Fruit fly (Drosophila melanogaster) whole organism, prepupa: ENCODE data around the gene Cks85A.

ENCODE experiments used
- Blimp-1 ChIP-seq: fragments of 200-800 bp; sonication (Bioruptor generic); optimal IDR thresholded peaks from 3 replicates; lab custom pipeline; 2017; ENCODE audit warnings: missing biosample characterization, missing genetic modification characterization, mild to moderate bottlenecking, moderate library complexity, missing genetic modification reagents
- CG10631 ChIP-seq: fragments of 200-800 bp; sonication (Bioruptor generic); optimal IDR thresholded peaks from 2 replicates; lab custom pipeline; 2016; ENCODE audit warnings: missing biosample characterization, missing genetic modification characterization
- CG11762 ChIP-seq: fragments of 200-800 bp; sonication (Bioruptor generic); optimal IDR thresholded peaks from 3 replicates; lab custom pipeline; 2016; ENCODE audit warnings: missing biosample characterization, missing genetic modification characterization; ENCODE audit not compliant: insufficient read depth
- CG11902 ChIP-seq: fragments of 200-800 bp; sonication (Bioruptor generic); optimal IDR thresholded peaks from 3 replicates; lab custom pipeline; 2016; ENCODE audit warnings: missing biosample characterization, missing genetic modification characterization
- CG15336 ChIP-seq: fragments of 200-800 bp; sonication (Bioruptor generic); IDR thresholded peaks from 2 replicates; pipeline ENCODE4 v1.3.6; 2022; ENCODE audit warnings: missing biosample characterization, missing genetic modification characterization
- CG16779 ChIP-seq: fragments of 200-800 bp; sonication (Bioruptor generic); optimal IDR thresholded peaks from 3 replicates; lab custom pipeline; 2017; ENCODE audit warnings: missing biosample characterization, mild to moderate bottlenecking, missing genetic modification characterization
- CG31627 ChIP-seq: fragments of 200-800 bp; sonication (Bioruptor generic); optimal IDR thresholded peaks from 3 replicates; lab custom pipeline; 2016; ENCODE audit warnings: missing biosample characterization, missing genetic modification characterization
- CG32006 ChIP-seq: fragments of 200-800 bp; sonication (Bioruptor generic); optimal IDR thresholded peaks from 3 replicates; lab custom pipeline; 2017; ENCODE audit warnings: missing biosample characterization, mild to moderate bottlenecking, missing genetic modification characterization
- CG34406 ChIP-seq: fragments of 200-800 bp; sonication (Bioruptor generic); optimal IDR thresholded peaks from 3 replicates; lab custom pipeline; 2016; ENCODE audit warnings: missing biosample characterization, missing genetic modification characterization
- CG3919 ChIP-seq: fragments of 200-800 bp; sonication (Bioruptor generic); optimal IDR thresholded peaks from 3 replicates; lab custom pipeline; 2016; ENCODE audit warnings: missing biosample characterization, missing genetic modification characterization
- CG6163 ChIP-seq: fragments of 200-800 bp; sonication (Bioruptor generic); IDR thresholded peaks from 3 replicates; pipeline ENCODE4 v1.3.6; 2022; ENCODE audit warnings: missing biosample characterization, missing genetic modification characterization
- CG6792 ChIP-seq: fragments of 200-800 bp; sonication (Bioruptor generic); optimal IDR thresholded peaks from 3 replicates; lab custom pipeline; 2016; ENCODE audit warnings: missing biosample characterization, missing genetic modification characterization
- CG6854 ChIP-seq: fragments of 200-800 bp; sonication (Bioruptor generic); optimal IDR thresholded peaks from 2 replicates; lab custom pipeline; 2017; ENCODE audit warnings: missing biosample characterization, mild to moderate bottlenecking, missing genetic modification characterization
- CG7368 ChIP-seq: fragments of 200-800 bp; sonication (Bioruptor generic); optimal IDR thresholded peaks from 3 replicates; lab custom pipeline; 2016; ENCODE audit warnings: missing biosample characterization, missing genetic modification characterization
- CG8119 ChIP-seq: fragments of 200-800 bp; sonication (Bioruptor generic); IDR thresholded peaks from 3 replicates; pipeline ENCODE4 v1.3.6; 2022; ENCODE audit warnings: missing biosample characterization, missing genetic modification characterization
- CG9139 ChIP-seq: fragments of 200-800 bp; sonication (Bioruptor generic); optimal IDR thresholded peaks from 3 replicates; lab custom pipeline; 2017; ENCODE audit warnings: missing biosample characterization, mild to moderate bottlenecking, missing genetic modification characterization
- Eip75B ChIP-seq: fragments of 200-800 bp; sonication (Bioruptor generic); optimal IDR thresholded peaks from 3 replicates; lab custom pipeline; 2016; ENCODE audit warnings: missing biosample characterization, missing genetic modification characterization
- Eip78C ChIP-seq: fragments of 200-800 bp; sonication (Bioruptor generic); peaks from one replicate; lab custom pipeline; 2016; ENCODE audit warnings: missing biosample characterization, missing genetic modification characterization
- Eip93F ChIP-seq: fragments of 200-800 bp; sonication (Bioruptor generic); optimal IDR thresholded peaks from 2 replicates; lab custom pipeline; 2016; ENCODE audit warnings: missing biosample characterization, mild to moderate bottlenecking, missing genetic modification characterization
- Ets21C ChIP-seq: fragments of 200-800 bp; sonication (Bioruptor generic); optimal IDR thresholded peaks from 3 replicates; lab custom pipeline; 2016; ENCODE audit warnings: missing biosample characterization, missing genetic modification characterization
- Ets96B ChIP-seq: fragments of 200-800 bp; optimal IDR thresholded peaks from 2 replicates; lab custom pipeline; 2019; ENCODE audit warnings: missing biosample characterization, mild to moderate bottlenecking, missing genetic modification characterization, moderate library complexity
- Gug ChIP-seq: fragments of 200-800 bp; sonication (Bioruptor generic); IDR thresholded peaks from 2 replicates; pipeline ENCODE4 v1.3.6; 2022; ENCODE audit warnings: missing biosample characterization, missing genetic modification characterization
- Hr38 ChIP-seq: sonication (Bioruptor generic); optimal IDR thresholded peaks from 2 replicates; lab custom pipeline; 2016; ENCODE audit warnings: missing biosample characterization, missing genetic modification characterization
- Hr39 ChIP-seq: fragments of 200-800 bp; sonication (Bioruptor generic); optimal IDR thresholded peaks from 2 replicates; lab custom pipeline; 2016; ENCODE audit warnings: missing biosample characterization, missing genetic modification characterization
- Hr4 ChIP-seq: fragments of 200-800 bp; sonication (Bioruptor generic); optimal IDR thresholded peaks from 3 replicates; lab custom pipeline; 2016; ENCODE audit warnings: missing biosample characterization, missing genetic modification characterization
- Lpt ChIP-seq: fragments of 200-800 bp; sonication (Bioruptor generic); optimal IDR thresholded peaks from 3 replicates; lab custom pipeline; 2016; ENCODE audit warnings: missing biosample characterization, missing genetic modification characterization
- Met ChIP-seq: fragments of 200-800 bp; sonication (Bioruptor generic); optimal IDR thresholded peaks from 3 replicates; lab custom pipeline; 2016; ENCODE audit warnings: missing biosample characterization, missing genetic modification characterization
- OdsH ChIP-seq: fragments of 200-800 bp; sonication (Bioruptor generic); optimal IDR thresholded peaks from 3 replicates; lab custom pipeline; 2016; ENCODE audit warnings: missing biosample characterization, missing genetic modification characterization
- Smox ChIP-seq: fragments of 200-800 bp; sonication (Bioruptor generic); optimal IDR thresholded peaks from 3 replicates; lab custom pipeline; 2016; ENCODE audit warnings: missing biosample characterization, missing genetic modification characterization
- Sox102F ChIP-seq: fragments of 200-800 bp; sonication (Bioruptor generic); optimal IDR thresholded peaks from 2 replicates; lab custom pipeline; 2016; ENCODE audit warnings: missing biosample characterization, mild to moderate bottlenecking, missing genetic modification characterization
- Sox14 ChIP-seq: fragments of 200-800 bp; sonication (Bioruptor generic); optimal IDR thresholded peaks from 3 replicates; lab custom pipeline; 2016; ENCODE audit warnings: missing biosample characterization, missing genetic modification characterization
- Sox15 ChIP-seq: fragments of 200-800 bp; sonication (Bioruptor generic); optimal IDR thresholded peaks from 3 replicates; lab custom pipeline; 2016; ENCODE audit warnings: missing biosample characterization, missing genetic modification characterization
- achi ChIP-seq: fragments of 200-800 bp; sonication (Bioruptor generic); optimal IDR thresholded peaks from 3 replicates; lab custom pipeline; 2016; ENCODE audit warnings: missing biosample characterization, missing genetic modification characterization
- acj6 ChIP-seq: fragments of 200-800 bp; sonication (Bioruptor generic); optimal IDR thresholded peaks from 3 replicates; lab custom pipeline; 2016; ENCODE audit warnings: missing biosample characterization, missing genetic modification characterization
- cyc ChIP-seq: fragments of 200-800 bp; sonication (Bioruptor generic); optimal IDR thresholded peaks from 3 replicates; lab custom pipeline; 2016; ENCODE audit warnings: missing biosample characterization, missing genetic modification characterization
- dsx ChIP-seq: fragments of 200-800 bp; optimal IDR thresholded peaks from 3 replicates; lab custom pipeline; 2019; ENCODE audit warnings: missing biosample characterization, mild to moderate bottlenecking, missing genetic modification characterization, moderate library complexity; ENCODE audit not compliant: poor library complexity, severe bottlenecking
- esn ChIP-seq: fragments of 200-800 bp; sonication (Bioruptor generic); optimal IDR thresholded peaks from 2 replicates; lab custom pipeline; 2016; ENCODE audit warnings: missing biosample characterization, mild to moderate bottlenecking, missing genetic modification characterization, moderate library complexity
- fd59A ChIP-seq: fragments of 200-800 bp; sonication (Bioruptor generic); optimal IDR thresholded peaks from 2 replicates; lab custom pipeline; 2017; ENCODE audit warnings: missing biosample characterization, mild to moderate bottlenecking, missing genetic modification characterization, missing genetic modification reagents
- fd85E ChIP-seq: fragments of 200-800 bp; sonication (Bioruptor generic); optimal IDR thresholded peaks from 3 replicates; lab custom pipeline; 2016; ENCODE audit warnings: missing biosample characterization, missing genetic modification characterization
- fkh ChIP-seq: fragments of 200-800 bp; sonication (Bioruptor generic); optimal IDR thresholded peaks from 3 replicates; lab custom pipeline; 2017; ENCODE audit warnings: missing biosample characterization, mild to moderate bottlenecking, missing genetic modification characterization, moderate library complexity
- lz ChIP-seq: fragments of 200-800 bp; sonication (Bioruptor generic); optimal IDR thresholded peaks from 3 replicates; lab custom pipeline; 2016; ENCODE audit warnings: missing biosample characterization, missing genetic modification characterization
- pdm3 ChIP-seq: fragments of 200-800 bp; sonication (Bioruptor generic); optimal IDR thresholded peaks from 3 replicates; lab custom pipeline; 2016; ENCODE audit warnings: missing biosample characterization, missing genetic modification characterization
- salr ChIP-seq, 2 experiments: fragments of 200-800 bp; sonication (Bioruptor generic); optimal IDR thresholded peaks; 3 replicates each; lab custom pipeline; 2016 to 2018; ENCODE audit warnings: missing biosample characterization in 2 of 2, missing genetic modification characterization in 2 of 2, mild to moderate bottlenecking in 1 of 2
- spab ChIP-seq: fragments of 200-800 bp; sonication (Bioruptor generic); optimal IDR thresholded peaks from 2 replicates; lab custom pipeline; 2017; ENCODE audit warnings: missing biosample characterization, mild to moderate bottlenecking, missing genetic modification characterization, missing genetic modification reagents
- ss ChIP-seq, 2 experiments: fragments of 200-800 bp; sonication (Bioruptor generic); optimal IDR thresholded peaks; 2 replicates in 1 of 2; 3 replicates in 1 of 2; lab custom pipeline; 2017 to 2018; ENCODE audit warnings: mild to moderate bottlenecking in 2 of 2, missing biosample characterization in 2 of 2, missing genetic modification characterization in 2 of 2, moderate library complexity in 1 of 2
- svp ChIP-seq: fragments of 200-800 bp; sonication (Bioruptor generic); peaks from one replicate; lab custom pipeline; 2016; ENCODE audit warnings: missing biosample characterization, missing genetic modification characterization
- topi ChIP-seq: fragments of 200-800 bp; sonication (Bioruptor generic); optimal IDR thresholded peaks from 3 replicates; lab custom pipeline; 2016; ENCODE audit warnings: missing biosample characterization, missing genetic modification characterization
- vri ChIP-seq: fragments of 200-800 bp; sonication (Bioruptor generic); optimal IDR thresholded peaks from 3 replicates; lab custom pipeline; 2016; ENCODE audit warnings: missing biosample characterization, mild to moderate bottlenecking, missing genetic modification characterization

The Cks85A gene

dm6 chr3R:8663668-8664283 lies 54.5 kb downstream of the Cks85A start, which contains the start of gene CG8032:
Gene CG8032 (plus strand): TSS chr3R:8664115.
- TF ChIP-seq ss (GFP tag; optimal IDR thresholded peaks at IDR 0.05; lab: Kevin White, UChicago) = peak in 1 of 2 experiments; percentile 26
- peak; percentile 57 for TF ChIP-seq Hr39 (GFP tag; lab: Kevin White, UChicago)
- TF ChIP-seq CG16779 (tag; lab: Kevin White, UChicago) = no peak
- peak; percentile 93 for TF ChIP-seq svp (GFP tag; lab: Kevin White, UChicago)
- peak; percentile 61 for TF ChIP-seq pdm3
- no peak for TF ChIP-seq CG6163
- TF ChIP-seq Sox102F (GFP tag; lab: Kevin White, UChicago) = peak; percentile 61
- TF ChIP-seq CG11902 (GFP tag; lab: Kevin White, UChicago) = no peak
- peak; percentile 63 for TF ChIP-seq Eip75B
- TF ChIP-seq fd85E (GFP tag; lab: Kevin White, UChicago) = no peak
- peak; percentile 24 for TF ChIP-seq CG6792 (GFP tag; lab: Kevin White, UChicago)
- TF ChIP-seq Eip93F (GFP tag; lab: Kevin White, UChicago) = no peak
- peak; percentile 29 for TF ChIP-seq dsx (GFP tag; lab: Kevin White, UChicago)
- no peak for TF ChIP-seq Lpt (GFP tag; lab: Kevin White, UChicago)
- TF ChIP-seq CG32006 (GFP tag; lab: Kevin White, UChicago) = no peak
- peak; percentile 37 for TF ChIP-seq CG31627
- peak; percentile 100 for TF ChIP-seq achi (GFP tag; lab: Kevin White, UChicago)
- no peak for TF ChIP-seq CG11762 (GFP tag; lab: Kevin White, UChicago)
- no peak for TF ChIP-seq CG8119 (GFP tag; lab: Robert Waterston, UW)
- TF ChIP-seq CG9139 (GFP tag; lab: Kevin White, UChicago) = no peak
- TF ChIP-seq CG6854 (GFP tag; lab: Kevin White, UChicago) = no peak
- peak; percentile 36 for TF ChIP-seq Sox14 (GFP tag; lab: Kevin White, UChicago)
- TF ChIP-seq Sox15 (GFP tag; lab: Kevin White, UChicago) = no peak
- peak; percentile 58 for TF ChIP-seq CG10631
- TF ChIP-seq Ets96B (tag; lab: Kevin White, UChicago) = no peak
- peak; percentile 43 for TF ChIP-seq OdsH (GFP tag; lab: Kevin White, UChicago)
- peak; percentile 50 for TF ChIP-seq Met (GFP tag; lab: Kevin White, UChicago)
- TF ChIP-seq spab (GFP tag; lab: Kevin White, UChicago) = no peak
- TF ChIP-seq Eip78C = peak; percentile 62
- TF ChIP-seq Hr38 (GFP tag; lab: Kevin White, UChicago) = no peak
- no peak for TF ChIP-seq Blimp-1 (GFP tag; lab: Kevin White, UChicago)
- peak in 1 of 2 experiments; percentile 14 for TF ChIP-seq salr (GFP tag; optimal IDR thresholded peaks at IDR 0.05; lab: Kevin White, UChicago)
- peak; percentile 36 for TF ChIP-seq cyc
- TF ChIP-seq Hr4 (GFP tag; lab: Kevin White, UChicago) = peak; percentile 54
- no peak for TF ChIP-seq Gug (GFP tag; lab: Robert Waterston, UW)
- peak; percentile 30 for TF ChIP-seq Ets21C (GFP tag; lab: Kevin White, UChicago)
- TF ChIP-seq topi = peak; percentile 39
- 0 out of 2 replicates have a peak, but pooled peaks have one; percentile 12 for TF ChIP-seq CG15336 (GFP tag; lab: Robert Waterston, UW)
- peak; percentile 2 for TF ChIP-seq CG34406 (GFP tag; lab: Kevin White, UChicago)
- TF ChIP-seq fd59A (GFP tag; lab: Kevin White, UChicago) = no peak
- peak; percentile 62 for TF ChIP-seq lz (GFP tag; lab: Kevin White, UChicago)
- TF ChIP-seq CG7368 (GFP tag; lab: Kevin White, UChicago) = no peak
- TF ChIP-seq esn (GFP tag; lab: Kevin White, UChicago) = peak; percentile 59
- TF ChIP-seq acj6 (GFP tag; lab: Kevin White, UChicago) = peak; percentile 27
- TF ChIP-seq fkh (GFP tag; lab: Kevin White, UChicago) = peak; percentile 97
- peak; percentile 57 for TF ChIP-seq vri (GFP tag; lab: Kevin White, UChicago)
- peak; percentile 50 for TF ChIP-seq CG3919
- TF ChIP-seq Smox (GFP tag; lab: Kevin White, UChicago) = peak; percentile 56
